Worm (Caenorhabditis elegans) whole organism, mixed stage, embryonic: Measurements from ENCODE around the gene F14D7.3.

Source experiments
- blmp-1 ChIP-seq: fragments of 150-350 bp; optimal IDR thresholded peaks from 2 replicates; lab custom pipeline; 2014; ENCODE audit warnings: missing biosample characterization, missing genetic modification characterization
- ceh-39 ChIP-seq: fragments of 150-350 bp; optimal IDR thresholded peaks from 2 replicates; lab custom pipeline; 2014; ENCODE audit warnings: missing biosample characterization, missing genetic modification characterization
- ceh-83 ChIP-seq: fragments of 200-800 bp; sonication (Bioruptor generic); optimal IDR thresholded peaks from 2 replicates; lab custom pipeline; 2018; ENCODE audit warnings: mild to moderate bottlenecking, missing genetic modification characterization, missing compliant biosample characterization
- ces-1 ChIP-seq: fragments of 150-350 bp; optimal IDR thresholded peaks from 2 replicates; lab custom pipeline; 2014; ENCODE audit warnings: missing biosample characterization, missing genetic modification reagents, missing genetic modification characterization
- cnd-1 ChIP-seq: fragments of 200-800 bp; sonication (Bioruptor generic); optimal IDR thresholded peaks from 2 replicates; lab custom pipeline; 2018; ENCODE audit warnings: mild to moderate bottlenecking, missing genetic modification characterization, missing compliant biosample characterization
- drap-1 ChIP-seq: fragments of 200-800 bp; sonication (Bioruptor generic); optimal IDR thresholded peaks from 3 replicates; lab custom pipeline; 2018; ENCODE audit warnings: mild to moderate bottlenecking, missing genetic modification characterization, missing compliant biosample characterization
- elt-1 ChIP-seq: sonication (generic microtip); optimal IDR thresholded peaks from 2 replicates; lab custom pipeline; 2017; ENCODE audit warnings: missing genetic modification characterization, mild to moderate bottlenecking, missing compliant biosample characterization, antibody characterized with exemption, moderate library complexity, borderline replicate concordance; ENCODE audit not compliant: insufficient read depth
- elt-3 ChIP-seq: fragments of 150-350 bp; optimal IDR thresholded peaks from 2 replicates; lab custom pipeline; 2014; ENCODE audit warnings: missing biosample characterization, missing genetic modification characterization
- flh-1 ChIP-seq: fragments of 200-800 bp; sonication (Bioruptor generic); optimal IDR thresholded peaks from 2 replicates; lab custom pipeline; 2018; ENCODE audit warnings: mild to moderate bottlenecking, missing genetic modification characterization, moderate library complexity, missing compliant biosample characterization
- ham-2 ChIP-seq: fragments of 200-800 bp; sonication (Bioruptor generic); optimal IDR thresholded peaks from 2 replicates; lab custom pipeline; 2018; ENCODE audit warnings: mild to moderate bottlenecking, missing genetic modification characterization, missing compliant biosample characterization
- lin-32 ChIP-seq: fragments of 200-800 bp; sonication (Bioruptor generic); optimal IDR thresholded peaks from 2 replicates; lab custom pipeline; 2018; ENCODE audit warnings: mild to moderate bottlenecking, missing genetic modification characterization, missing compliant biosample characterization
- lsy-2 ChIP-seq: fragments of 150-350 bp; optimal IDR thresholded peaks from 2 replicates; lab custom pipeline; 2014; ENCODE audit warnings: missing biosample characterization, missing genetic modification characterization
- mab-5 ChIP-seq: fragments of 150-350 bp; optimal IDR thresholded peaks from 2 replicates; lab custom pipeline; 2014; ENCODE audit warnings: missing biosample characterization, missing genetic modification characterization
- nhr-237 ChIP-seq: fragments of 150-350 bp; optimal IDR thresholded peaks from 2 replicates; lab custom pipeline; 2014; ENCODE audit warnings: missing biosample characterization, missing genetic modification characterization
- nhr-28 ChIP-seq: fragments of 150-350 bp; optimal IDR thresholded peaks from 2 replicates; lab custom pipeline; 2014; ENCODE audit warnings: missing biosample characterization, missing genetic modification characterization
- pha-4 ChIP-seq: fragments of 150-350 bp; optimal IDR thresholded peaks from 2 replicates; lab custom pipeline; 2018; ENCODE audit warnings: missing biosample characterization, missing genetic modification reagents, missing genetic modification characterization
- sem-2 ChIP-seq: fragments of 200-800 bp; sonication (Bioruptor generic); optimal IDR thresholded peaks from 2 replicates; lab custom pipeline; 2018; ENCODE audit warnings: mild to moderate bottlenecking, missing genetic modification characterization, missing compliant biosample characterization
- snpc-4 ChIP-seq: fragments of 150-350 bp; optimal IDR thresholded peaks from 2 replicates; lab custom pipeline; 2014; ENCODE audit warnings: missing biosample characterization, missing genetic modification characterization
- sptf-1 ChIP-seq: sonication (generic microtip); optimal IDR thresholded peaks from 2 replicates; lab custom pipeline; 2017; ENCODE audit warnings: mild to moderate bottlenecking, missing genetic modification characterization, moderate library complexity, missing compliant biosample characterization
- tbx-8 ChIP-seq: fragments of 200-800 bp; sonication (Bioruptor generic); optimal IDR thresholded peaks from 2 replicates; lab custom pipeline; 2018; ENCODE audit warnings: mild to moderate bottlenecking, missing genetic modification characterization, moderate library complexity, missing compliant biosample characterization
- unc-120 ChIP-seq: sonication (generic microtip); optimal IDR thresholded peaks from 2 replicates; lab custom pipeline; 2017; ENCODE audit warnings: missing genetic modification characterization, missing compliant biosample characterization; ENCODE audit not compliant: poor library complexity, severe bottlenecking
- unc-39 ChIP-seq: fragments of 150-350 bp; optimal IDR thresholded peaks from 2 replicates; lab custom pipeline; 2014; ENCODE audit warnings: missing biosample characterization, missing genetic modification characterization
- zip-8 ChIP-seq: fragments of 150-350 bp; optimal IDR thresholded peaks from 2 replicates; lab custom pipeline; 2014; ENCODE audit warnings: missing biosample characterization, missing genetic modification characterization

F14D7.3 gene

DNA sequence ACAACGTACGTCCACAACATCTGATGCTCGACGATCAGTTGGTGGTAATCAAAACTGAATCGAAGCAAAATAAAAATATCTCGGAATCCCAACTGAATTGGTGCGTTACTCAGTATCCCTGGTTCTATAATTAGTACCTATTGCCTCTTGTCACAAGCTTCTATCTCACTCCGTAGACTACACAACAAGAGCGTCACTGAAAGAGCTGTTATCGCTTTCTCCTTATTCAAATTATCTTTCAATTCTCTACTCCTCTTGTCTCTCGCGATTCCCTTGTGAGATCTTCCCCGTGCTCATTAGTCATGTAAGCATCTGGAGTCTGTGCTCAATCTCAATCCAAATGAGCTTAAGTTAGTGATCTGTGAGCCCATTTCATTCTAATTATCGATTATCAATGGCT is 40.1 kb downstream of the F14D7.3 start, which contains the start of gene srm-6:
Gene srm-6 (plus strand): TSS at position 301 of the 400 bp plus-strand sequence.
- TF ChIP-seq ceh-39 (tag; lab: Kevin White, UChicago) (no peak), nhr-28 (tag; lab: Kevin White, UChicago) (no peak), elt-1 (tag; lab: Kevin White, UChicago) (no peak), blmp-1 (tag; lab: Kevin White, UChicago) (no peak), lin-32 (GFP tag; lab: Kevin White, UChicago) (no peak), ceh-83 (GFP tag; lab: Kevin White, UChicago) (no peak), unc-120 (tag; lab: Kevin White, UChicago) (no peak), unc-39 (tag; lab: Kevin White, UChicago) (no peak), ces-1 (GFP tag; lab: Kevin White, UChicago) (no peak), mab-5 (no peak), elt-3 (tag; lab: Kevin White, UChicago) (no peak), sptf-1 (tag; lab: Kevin White, UChicago) (no peak), snpc-4 (tag; lab: Kevin White, UChicago) (no peak), nhr-237 (no peak), flh-1 (no peak), zip-8 (tag; lab: Kevin White, UChicago) (no peak), ham-2 (no peak), drap-1 (GFP tag; lab: Kevin White, UChicago) (no peak), pha-4 (tag; lab: Kevin White, UChicago) (no peak)

DNA sequence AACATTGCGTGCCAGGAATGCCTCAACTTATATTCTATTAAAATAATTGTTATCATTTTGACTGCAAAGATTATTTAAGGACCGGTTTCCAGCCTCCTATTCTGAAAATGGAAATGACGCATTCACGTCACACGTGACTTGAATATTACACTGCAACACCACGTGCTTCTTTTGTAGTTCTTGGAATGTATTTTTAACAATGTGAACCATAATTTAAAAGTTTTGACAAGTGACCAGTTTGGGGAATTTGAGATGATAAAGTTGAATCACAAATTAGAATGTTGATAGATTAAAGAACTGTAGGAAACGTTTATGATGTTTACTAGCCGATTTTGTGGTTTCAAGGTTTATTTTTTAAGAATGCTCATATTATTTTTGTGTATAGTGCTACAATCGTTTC is 45.1 kb downstream of the F14D7.3 start, which contains the start of gene F47B8.10:
Gene F47B8.10 (plus strand): TSS at position 301 of the 400 bp plus-strand sequence.
- TF ChIP-seq unc-39 (tag; lab: Kevin White, UChicago) (no peak), ceh-83 (GFP tag; lab: Kevin White, UChicago) (no peak), cnd-1 (tag; lab: Kevin White, UChicago) (no peak), sem-2 (no peak), mab-5 (no peak), tbx-8 (GFP tag; lab: Kevin White, UChicago) (no peak), lsy-2 (no peak), lin-32 (GFP tag; lab: Kevin White, UChicago) (no peak), zip-8 (tag; lab: Kevin White, UChicago) (no peak)
